Fruit fly (Drosophila melanogaster) whole organism, embryonic: Measurements from ENCODE around the gene CG18596.

Source experiments
- ATbp ChIP-seq: fragments of 200-800 bp; sonication (Bioruptor generic); optimal IDR thresholded peaks from 2 replicates; lab custom pipeline; 2017; ENCODE audit warnings: missing biosample characterization, mild to moderate bottlenecking, missing genetic modification characterization, missing genetic modification reagents
- Ada2b ChIP-seq: fragments of 200-800 bp; sonication (Bioruptor generic); IDR thresholded peaks from 2 replicates; pipeline ENCODE4 v1.3.6; 2022; ENCODE audit warnings: missing biosample characterization, missing genetic modification characterization
- Adf1 ChIP-seq: fragments of 200-800 bp; sonication (Bioruptor generic); IDR thresholded peaks from 2 replicates; pipeline ENCODE4 v1.3.6; 2022; ENCODE audit warnings: missing biosample characterization, missing genetic modification characterization
- CG10274 ChIP-seq: fragments of 200-800 bp; sonication (Bioruptor generic); optimal IDR thresholded peaks from 3 replicates; lab custom pipeline; 2017; ENCODE audit warnings: missing biosample characterization, mild to moderate bottlenecking, missing genetic modification characterization
- CG10543 ChIP-seq: fragments of 200-800 bp; sonication (Bioruptor generic); optimal IDR thresholded peaks from 3 replicates; lab custom pipeline; 2017; ENCODE audit warnings: missing biosample characterization, mild to moderate bottlenecking, missing genetic modification characterization, moderate library complexity
- CG12104 ChIP-seq: fragments of 200-800 bp; sonication (Bioruptor generic); optimal IDR thresholded peaks from 3 replicates; lab custom pipeline; 2016; ENCODE audit warnings: missing biosample characterization, missing genetic modification characterization
- CG12299 ChIP-seq: fragments of 200-800 bp; sonication (Bioruptor generic); optimal IDR thresholded peaks from 2 replicates; lab custom pipeline; 2018; ENCODE audit warnings: missing biosample characterization, mild to moderate bottlenecking, missing genetic modification characterization
- CG13123 ChIP-seq: fragments of 200-800 bp; sonication (Bioruptor generic); optimal IDR thresholded peaks from 2 replicates; lab custom pipeline; 2016; ENCODE audit warnings: missing biosample characterization, missing genetic modification characterization
- CG14014 ChIP-seq: fragments of 200-800 bp; sonication (Bioruptor generic); IDR thresholded peaks from 2 replicates; pipeline ENCODE4 v1.3.6; 2022; ENCODE audit warnings: missing biosample characterization, missing genetic modification characterization
- CG14710 ChIP-seq: fragments of 200-800 bp; sonication (Bioruptor generic); optimal IDR thresholded peaks from 3 replicates; lab custom pipeline; 2019; ENCODE audit warnings: missing biosample characterization, mild to moderate bottlenecking, missing genetic modification characterization, moderate library complexity
- CG17802 ChIP-seq: fragments of 200-800 bp; sonication (Bioruptor generic); optimal IDR thresholded peaks from 2 replicates; lab custom pipeline; 2018; ENCODE audit warnings: missing biosample characterization, mild to moderate bottlenecking, missing genetic modification characterization, moderate library complexity
- CG17829 ChIP-seq: fragments of 200-800 bp; optimal IDR thresholded peaks from 2 replicates; lab custom pipeline; 2019; ENCODE audit warnings: missing biosample characterization, mild to moderate bottlenecking, missing genetic modification characterization, moderate library complexity
- CG32772 ChIP-seq: fragments of 200-800 bp; sonication (Bioruptor generic); IDR thresholded peaks from 2 replicates; pipeline ENCODE4 v1.3.6; 2022; ENCODE audit warnings: missing biosample characterization, missing genetic modification characterization
- CG34224 ChIP-seq: fragments of 200-800 bp; sonication (Bioruptor generic); IDR thresholded peaks from 3 replicates; pipeline ENCODE4 v1.3.6; 2022; ENCODE audit warnings: missing biosample characterization, missing genetic modification characterization; ENCODE audit not compliant: partially characterized antibody
- CG5180 ChIP-seq: fragments of 200-800 bp; sonication (Bioruptor generic); optimal IDR thresholded peaks from 3 replicates; lab custom pipeline; 2017; ENCODE audit warnings: missing biosample characterization, missing genetic modification characterization, mild to moderate bottlenecking, moderate library complexity, missing genetic modification reagents
- CG6272 ChIP-seq: fragments of 200-800 bp; sonication (Bioruptor generic); IDR thresholded peaks from 2 replicates; pipeline ENCODE4 v1.3.6; 2022; ENCODE audit warnings: missing biosample characterization, missing genetic modification characterization
- CG6654 ChIP-seq: fragments of 200-800 bp; sonication (Bioruptor generic); optimal IDR thresholded peaks from 2 replicates; lab custom pipeline; 2017; ENCODE audit warnings: missing biosample characterization, mild to moderate bottlenecking, missing genetic modification characterization
- CG7271 ChIP-seq: fragments of 200-800 bp; sonication (Bioruptor generic); optimal IDR thresholded peaks from 2 replicates; lab custom pipeline; 2018; ENCODE audit warnings: missing biosample characterization, mild to moderate bottlenecking, missing genetic modification characterization, moderate library complexity
- Camta ChIP-seq: fragments of 200-800 bp; sonication (Bioruptor generic); optimal IDR thresholded peaks from 2 replicates; lab custom pipeline; 2016; ENCODE audit warnings: missing biosample characterization, missing genetic modification characterization
- Dad ChIP-seq: fragments of 200-800 bp; sonication (Bioruptor generic); optimal IDR thresholded peaks from 3 replicates; lab custom pipeline; 2016; ENCODE audit warnings: missing biosample characterization, missing genetic modification characterization
- Dip2 ChIP-seq: fragments of 200-800 bp; sonication (Bioruptor generic); IDR thresholded peaks from 2 replicates; pipeline ENCODE4 v1.3.6; 2022; ENCODE audit warnings: missing biosample characterization, missing genetic modification characterization
- Dp ChIP-seq: fragments of 200-800 bp; sonication (Bioruptor generic); optimal IDR thresholded peaks from 2 replicates; lab custom pipeline; 2018; ENCODE audit warnings: missing biosample characterization, mild to moderate bottlenecking, missing genetic modification characterization, moderate library complexity
- Eip74EF ChIP-seq, 2 experiments: fragments of 200-800 bp in 1 of 2; fragments of >200 bp in 1 of 2; sonication (Bioruptor generic) in 1 of 2; optimal IDR thresholded peaks; 2 replicates each; lab custom pipeline; 2017 to 2019; ENCODE audit warnings: missing biosample characterization in 2 of 2, missing genetic modification characterization in 2 of 2, mild to moderate bottlenecking in 1 of 2, moderate library complexity in 1 of 2
- HmgD ChIP-seq: fragments of 200-800 bp; sonication (Bioruptor generic); optimal IDR thresholded peaks from 3 replicates; lab custom pipeline; 2016; ENCODE audit warnings: missing biosample characterization, missing genetic modification characterization
- Hr78 ChIP-seq, 2 experiments: fragments of 200-800 bp in 1 of 2; fragments of >200 bp in 1 of 2; sonication (Bioruptor generic) in 1 of 2; optimal IDR thresholded peaks; 2 replicates each; lab custom pipeline; 2017 to 2019; ENCODE audit warnings: missing biosample characterization in 2 of 2, missing genetic modification characterization in 2 of 2, mild to moderate bottlenecking in 1 of 2, moderate library complexity in 1 of 2
- Hsf ChIP-seq: fragments of 200-800 bp; sonication (Bioruptor generic); optimal IDR thresholded peaks from 3 replicates; lab custom pipeline; 2016; ENCODE audit warnings: missing biosample characterization, missing genetic modification characterization
- Lpt ChIP-seq: fragments of >200 bp; optimal IDR thresholded peaks from 2 replicates; lab custom pipeline; 2018; ENCODE audit warnings: missing biosample characterization, missing genetic modification characterization
- PHDP ChIP-seq: fragments of 200-800 bp; sonication (Bioruptor generic); optimal IDR thresholded peaks from 3 replicates; lab custom pipeline; 2018; ENCODE audit warnings: missing biosample characterization, mild to moderate bottlenecking, missing genetic modification characterization, moderate library complexity
- chm ChIP-seq: fragments of 200-800 bp; sonication (Bioruptor generic); IDR thresholded peaks from 2 replicates; pipeline ENCODE4 v1.3.6; 2022; ENCODE audit warnings: missing biosample characterization, missing genetic modification characterization
- croc ChIP-seq: fragments of 200-800 bp; sonication (Bioruptor generic); conservative IDR thresholded peaks from 3 replicates; pipeline ENCODE4 v1.3.6; 2022; ENCODE audit warnings: missing biosample characterization, missing genetic modification characterization
- dmrt99B ChIP-seq: fragments of 200-800 bp; sonication (Bioruptor generic); optimal IDR thresholded peaks from 2 replicates; lab custom pipeline; 2018; ENCODE audit warnings: missing biosample characterization, mild to moderate bottlenecking, missing genetic modification characterization, moderate library complexity
- fd102C ChIP-seq: fragments of 200-800 bp; sonication (Bioruptor generic); optimal IDR thresholded peaks from 2 replicates; lab custom pipeline; 2018; ENCODE audit warnings: missing biosample characterization, mild to moderate bottlenecking, missing genetic modification characterization, moderate library complexity
- ftz-f1 ChIP-seq: fragments of 200-800 bp; sonication (Bioruptor generic); optimal IDR thresholded peaks from 2 replicates; lab custom pipeline; 2016; ENCODE audit warnings: missing biosample characterization, missing genetic modification characterization
- gcm ChIP-seq: fragments of 200-800 bp; sonication (Bioruptor generic); optimal IDR thresholded peaks from 2 replicates; lab custom pipeline; 2019; ENCODE audit warnings: missing biosample characterization, mild to moderate bottlenecking, missing genetic modification characterization, moderate library complexity
- gt ChIP-seq: fragments of 200-800 bp; sonication (Bioruptor generic); IDR thresholded peaks from 2 replicates; pipeline ENCODE4 v1.3.6; 2022; ENCODE audit warnings: missing biosample characterization, missing genetic modification characterization
- ind ChIP-seq: fragments of 200-800 bp; sonication (Bioruptor generic); optimal IDR thresholded peaks from 3 replicates; lab custom pipeline; 2016; ENCODE audit warnings: missing biosample characterization, missing genetic modification characterization
- insv ChIP-seq, 2 experiments: fragments of 200-800 bp; sonication (Bioruptor generic); optimal IDR thresholded peaks; 3 replicates each; lab custom pipeline; 2016 to 2018; ENCODE audit warnings: missing biosample characterization in 2 of 2, missing genetic modification characterization in 2 of 2
- inv ChIP-seq: fragments of 200-800 bp; sonication (Bioruptor generic); IDR thresholded peaks from 2 replicates; pipeline ENCODE4 v1.3.6; 2022; ENCODE audit warnings: missing biosample characterization, missing genetic modification characterization; ENCODE audit not compliant: partially characterized antibody
- lab ChIP-seq: fragments of 200-800 bp; sonication (Bioruptor generic); optimal IDR thresholded peaks from 3 replicates; lab custom pipeline; 2017; ENCODE audit warnings: missing biosample characterization, missing genetic modification characterization, mild to moderate bottlenecking, moderate library complexity, missing genetic modification reagents
- luna ChIP-seq: fragments of 200-800 bp; sonication (Bioruptor generic); optimal IDR thresholded peaks from 2 replicates; lab custom pipeline; 2016; ENCODE audit warnings: missing biosample characterization, missing genetic modification characterization
- odd ChIP-seq: fragments of 200-800 bp; sonication (Bioruptor generic); optimal IDR thresholded peaks from 2 replicates; lab custom pipeline; 2017; ENCODE audit warnings: missing biosample characterization, mild to moderate bottlenecking, missing genetic modification characterization
- schlank ChIP-seq: fragments of 200-800 bp; sonication (Bioruptor generic); optimal IDR thresholded peaks from 2 replicates; lab custom pipeline; 2018; ENCODE audit warnings: missing biosample characterization, mild to moderate bottlenecking, missing genetic modification characterization
- seq ChIP-seq: fragments of 200-800 bp; sonication (Bioruptor generic); IDR thresholded peaks from 2 replicates; pipeline ENCODE4 v1.3.6; 2022; ENCODE audit warnings: missing biosample characterization, missing genetic modification characterization
- shn ChIP-seq: fragments of 200-800 bp; sonication (Bioruptor generic); optimal IDR thresholded peaks from 3 replicates; lab custom pipeline; 2016; ENCODE audit warnings: missing biosample characterization, missing genetic modification characterization
- slou ChIP-seq: fragments of 200-800 bp; sonication (Bioruptor generic); optimal IDR thresholded peaks from 3 replicates; lab custom pipeline; 2016; ENCODE audit warnings: missing biosample characterization, missing genetic modification characterization
- ssp ChIP-seq: fragments of 200-800 bp; sonication (Bioruptor generic); IDR thresholded peaks from 2 replicates; pipeline ENCODE4 v1.3.6; 2022; ENCODE audit warnings: missing biosample characterization, missing genetic modification characterization
- tin ChIP-seq: fragments of 200-800 bp; sonication (Bioruptor generic); optimal IDR thresholded peaks from 3 replicates; lab custom pipeline; 2016; ENCODE audit warnings: missing biosample characterization, missing genetic modification characterization
- unc-4 ChIP-seq: fragments of 200-800 bp; sonication (Bioruptor generic); IDR thresholded peaks from 2 replicates; pipeline ENCODE4 v1.3.6; 2022; ENCODE audit warnings: missing biosample characterization, missing genetic modification characterization; ENCODE audit not compliant: partially characterized antibody
- zen2 ChIP-seq: fragments of 200-800 bp; sonication (Bioruptor generic); IDR thresholded peaks from 3 replicates; pipeline ENCODE4 v1.3.6; 2022; ENCODE audit warnings: missing biosample characterization, missing genetic modification characterization; ENCODE audit not compliant: partially characterized antibody
- zfh1 ChIP-seq: fragments of 200-800 bp; sonication (Bioruptor generic); IDR thresholded peaks from 3 replicates; pipeline ENCODE4 v1.3.6; 2022; ENCODE audit warnings: missing biosample characterization, missing genetic modification characterization

The CG18596 gene

DNA sequence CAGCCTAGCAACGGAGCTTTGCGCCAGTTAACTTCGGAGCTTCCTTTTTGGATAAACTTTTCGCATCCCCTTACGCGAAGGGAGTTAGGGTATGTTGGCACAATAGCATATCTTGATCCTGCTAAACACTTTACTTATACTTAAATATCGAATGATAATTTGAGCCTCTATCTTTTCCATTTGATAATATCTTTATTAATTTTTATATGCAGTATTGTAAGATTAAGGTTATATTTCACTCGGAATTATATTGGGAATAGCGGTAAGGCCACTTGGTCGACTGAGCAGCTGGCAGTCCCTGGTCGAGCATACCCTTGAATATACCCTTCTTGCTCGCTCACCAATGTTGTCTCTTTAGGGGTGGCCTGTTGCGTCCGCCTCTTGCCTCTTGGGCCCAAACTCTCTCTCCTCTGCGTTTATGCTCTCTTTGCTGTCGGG is 6.9 kb upstream of the CG18596 start (continued):
- TF ChIP-seq CG34224, result no peak
- peak; percentile 82 for TF ChIP-seq dmrt99B
- peak; percentile 31 for TF ChIP-seq CG12299 (tag; lab: Kevin White, UChicago)
- peak; percentile 46 for TF ChIP-seq tin (GFP tag; lab: Kevin White, UChicago)
- TF ChIP-seq CG17829 (tag; lab: Kevin White, UChicago), result no peak
- TF ChIP-seq Dip2 (GFP tag; lab: Robert Waterston, UW), result no peak
- no peak for TF ChIP-seq CG7271 (tag; lab: Kevin White, UChicago)
- TF ChIP-seq ATbp (GFP tag; lab: Kevin White, UChicago), result peak; percentile 54
- TF ChIP-seq CG17802, result no peak
- 0 out of 2 replicates have a peak, but pooled peaks have one; percentile 39 for TF ChIP-seq gt
- peak; percentile 61 for TF ChIP-seq CG10543 (GFP tag; lab: Kevin White, UChicago)
- TF ChIP-seq zfh1, result peak; percentile 65; the same call in 2 of the 3 replicates
- TF ChIP-seq ftz-f1, result no peak
- TF ChIP-seq luna (GFP tag; lab: Kevin White, UChicago), result no peak
- peak; percentile 84 for TF ChIP-seq seq (GFP tag; lab: Robert Waterston, UW)
- peak; percentile 49 for TF ChIP-seq odd (GFP tag; lab: Kevin White, UChicago)
- peak; percentile 81 for TF ChIP-seq CG14014
- peak; percentile 77 for TF ChIP-seq chm (GFP tag; lab: Robert Waterston, UW)
- no peak for TF ChIP-seq CG6654 (GFP tag; lab: Kevin White, UChicago)
- no peak for TF ChIP-seq zen2
- TF ChIP-seq fd102C, result no peak
- TF ChIP-seq shn, result no peak
- TF ChIP-seq slou (GFP tag; lab: Kevin White, UChicago), result peak; percentile 45
- no peak for TF ChIP-seq CG10274
- peak; percentile 44 for TF ChIP-seq CG6272 (GFP tag; lab: Robert Waterston, UW)
- peak; percentile 63 for TF ChIP-seq ind (GFP tag; lab: Kevin White, UChicago)
- no peak for TF ChIP-seq Dad (GFP tag; lab: Kevin White, UChicago)
- no peak for TF ChIP-seq CG13123 (GFP tag; lab: Kevin White, UChicago)
- TF ChIP-seq unc-4 (GFP tag; lab: Robert Waterston, UW), result no peak
- TF ChIP-seq CG14710, result peak; percentile 7
- peak; percentile 37 for TF ChIP-seq Hsf (GFP tag; lab: Kevin White, UChicago)
- TF ChIP-seq Camta (GFP tag; lab: Kevin White, UChicago), result peak; percentile 61
- TF ChIP-seq ssp (GFP tag; lab: Robert Waterston, UW), result no peak
- no peak for TF ChIP-seq HmgD
- peak; percentile 59 for TF ChIP-seq PHDP (tag; lab: Kevin White, UChicago)
- TF ChIP-seq Ada2b, result peak; percentile 84
- peak; percentile 23 for TF ChIP-seq schlank (tag; lab: Kevin White, UChicago)
- TF ChIP-seq Hr78 (GFP tag; optimal IDR thresholded peaks at IDR 0.05; lab: Kevin White, UChicago), result no peak
- TF ChIP-seq CG32772 (GFP tag; lab: Robert Waterston, UW), result peak; percentile 58
- peak; percentile 28; the same call in 2 of the 3 replicates for TF ChIP-seq croc (GFP tag; lab: Robert Waterston, UW)
- peak; percentile 61 for TF ChIP-seq Adf1 (GFP tag; lab: Robert Waterston, UW)
- TF ChIP-seq Dp (GFP tag; lab: Kevin White, UChicago), result no peak
- peak; percentile 25 for TF ChIP-seq CG5180
- TF ChIP-seq gcm (GFP tag; lab: Kevin White, UChicago), result no peak
- TF ChIP-seq insv (GFP tag; optimal IDR thresholded peaks at IDR 0.05; lab: Kevin White, UChicago), result peak in 1 of 2 experiments; percentile 16
- no peak for TF ChIP-seq Lpt (GFP tag; lab: Kevin White, UChicago)
- peak in 1 of 2 experiments; percentile 9 for TF ChIP-seq Eip74EF (GFP tag; optimal IDR thresholded peaks at IDR 0.05; lab: Kevin White, UChicago)
- TF ChIP-seq CG12104 (GFP tag; lab: Kevin White, UChicago), result peak; percentile 40
- no peak for TF ChIP-seq inv (GFP tag; lab: Robert Waterston, UW)
- peak; percentile 85 for TF ChIP-seq lab (GFP tag; lab: Kevin White, UChicago)
